Fruit fly (Drosophila melanogaster) whole organism, wandering third instar larva: ENCODE results near the gene Rpt5.

ENCODE experiments used
- Hr78 ChIP-seq: fragments of >200 bp; optimal IDR thresholded peaks from 2 replicates; lab custom pipeline; 2017; ENCODE audit warnings: missing biosample characterization, missing genetic modification characterization
- h ChIP-seq: fragments of 200-800 bp; sonication (Bioruptor generic); optimal IDR thresholded peaks from 3 replicates; lab custom pipeline; 2016; ENCODE audit warnings: missing biosample characterization, mild to moderate bottlenecking, missing genetic modification characterization
- psq ChIP-seq: fragments of 200-800 bp; sonication (Bioruptor generic); optimal IDR thresholded peaks from 3 replicates; lab custom pipeline; 2017; ENCODE audit warnings: missing biosample characterization, mild to moderate bottlenecking, missing genetic modification characterization, moderate library complexity

DNA sequence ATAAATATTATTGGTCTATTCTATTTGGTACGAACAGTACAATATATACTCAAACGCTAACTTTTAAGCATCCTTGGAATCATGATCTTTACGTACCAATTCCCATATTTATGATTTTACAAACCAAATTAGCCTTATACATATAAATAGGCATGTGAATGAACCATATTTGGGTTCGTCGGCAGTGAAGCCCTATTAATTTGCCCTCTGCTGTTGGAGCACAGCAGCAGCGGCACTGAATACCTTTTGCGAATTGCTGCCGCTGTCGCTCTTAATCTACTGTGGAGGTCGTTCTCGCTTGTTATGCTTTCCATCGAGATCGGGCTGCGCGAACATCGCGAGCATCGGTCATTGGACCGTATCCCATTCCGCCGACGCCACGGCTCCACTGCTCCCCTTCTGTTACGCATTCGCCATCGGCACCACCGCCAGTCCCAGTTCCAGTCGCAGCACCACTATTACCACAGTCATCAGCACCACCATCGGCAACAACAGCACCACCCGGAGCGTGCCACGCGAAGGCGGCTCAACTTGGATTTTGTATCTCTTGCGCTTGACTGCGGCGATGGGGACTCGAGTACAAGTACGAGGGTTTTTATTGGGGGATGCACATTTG, 35.8 kb downstream of the Rpt5 start:
- peak; percentile 53 for TF ChIP-seq psq (GFP tag; lab: Kevin White, UChicago)
- TF ChIP-seq Hr78 (GFP tag; lab: Kevin White, UChicago): no peak
- peak; percentile 49 for TF ChIP-seq h (GFP tag; lab: Kevin White, UChicago)
